Worm (Caenorhabditis elegans) whole organism, L1 larva: ENCODE results near the gene ZC178.2.
A peak's percentile ranks its signal among the peaks of the same experiment; 100 is the strongest.

Source experiments
- C16A3.4 ChIP-seq: fragments of 150-350 bp; optimal IDR thresholded peaks from 2 replicates; lab custom pipeline; 2014; ENCODE audit warnings: missing biosample characterization, missing genetic modification characterization
- F16B12.6 ChIP-seq: fragments of 150-350 bp; optimal IDR thresholded peaks from 2 replicates; lab custom pipeline; 2014; ENCODE audit warnings: missing biosample characterization, missing genetic modification characterization
- aha-1 ChIP-seq: fragments of 150-350 bp; optimal IDR thresholded peaks from 2 replicates; lab custom pipeline; 2014; ENCODE audit warnings: missing biosample characterization, missing genetic modification characterization
- alr-1 ChIP-seq: fragments of 200-800 bp; sonication (Bioruptor generic); optimal IDR thresholded peaks from 2 replicates; lab custom pipeline; 2018; ENCODE audit warnings: borderline replicate concordance, mild to moderate bottlenecking, missing genetic modification characterization, missing compliant biosample characterization
- aly-2 ChIP-seq: fragments of 150-350 bp; optimal IDR thresholded peaks from 2 replicates; lab custom pipeline; 2014; ENCODE audit warnings: missing biosample characterization, missing genetic modification characterization
- ceh-90 ChIP-seq: sonication (generic microtip); optimal IDR thresholded peaks from 2 replicates; lab custom pipeline; 2016; ENCODE audit warnings: missing genetic modification characterization, missing compliant biosample characterization
- efl-1 ChIP-seq, 4 experiments: fragments of 150-350 bp; optimal IDR thresholded peaks in 3 of 4; peaks in 1 of 4; 1 replicate in 1 of 4; 2 replicates in 3 of 4; lab custom pipeline; 2014; ENCODE audit warnings: missing biosample characterization in 2 of 4, missing genetic modification characterization in 2 of 4, missing genetic modification reagents in 2 of 4
- egl-13 ChIP-seq: sonication (generic microtip); optimal IDR thresholded peaks from 2 replicates; lab custom pipeline; 2016; ENCODE audit warnings: missing genotype, missing genetic modification reagents, missing genetic modification characterization, missing compliant biosample characterization
- elt-2 ChIP-seq: sonication (generic microtip); optimal IDR thresholded peaks from 2 replicates; lab custom pipeline; 2016; ENCODE audit warnings: missing genetic modification characterization, mild to moderate bottlenecking, inconsistent platforms, missing compliant biosample characterization, missing genetic modification reagents
- elt-3 ChIP-seq, 6 experiments: fragments of 150-350 bp in 1 of 6; sonication (generic microtip); optimal IDR thresholded peaks; 2 replicates each; lab custom pipeline; 2017 to 2018; ENCODE audit warnings: missing biosample characterization in 6 of 6, missing genetic modification characterization in 6 of 6, inconsistent platforms in 1 of 6
- fkh-4 ChIP-seq: sonication (generic microtip); optimal IDR thresholded peaks from 2 replicates; lab custom pipeline; 2016; ENCODE audit warnings: missing compliant biosample characterization, missing genetic modification characterization, borderline replicate concordance
- fkh-8 ChIP-seq: sonication (generic microtip); optimal IDR thresholded peaks from 2 replicates; lab custom pipeline; 2016; ENCODE audit warnings: mild to moderate bottlenecking, missing genetic modification characterization, missing compliant biosample characterization
- fos-1 ChIP-seq: fragments of 150-350 bp; optimal IDR thresholded peaks from 2 replicates; lab custom pipeline; 2014; ENCODE audit warnings: missing biosample characterization, missing genetic modification characterization
- hlh-4 ChIP-seq: sonication (generic microtip); optimal IDR thresholded peaks from 2 replicates; lab custom pipeline; 2016; ENCODE audit warnings: mild to moderate bottlenecking, missing genetic modification characterization, missing compliant biosample characterization
- isw-1 ChIP-seq: fragments of 200-800 bp; sonication (Bioruptor generic); IDR thresholded peaks from 2 replicates; pipeline ENCODE4 v1.3.6; 2022; ENCODE audit warnings: missing genetic modification characterization, missing compliant biosample characterization
- lin-35 ChIP-seq, 2 experiments: fragments of 150-350 bp; optimal IDR thresholded peaks; 2 replicates each; lab custom pipeline; 2014; ENCODE audit warnings: missing biosample characterization in 2 of 2, missing genetic modification characterization in 2 of 2, missing genetic modification reagents in 2 of 2
- lir-3 ChIP-seq: sonication (generic microtip); optimal IDR thresholded peaks from 2 replicates; lab custom pipeline; 2016; ENCODE audit warnings: mild to moderate bottlenecking, missing genetic modification characterization, moderate library complexity, missing compliant biosample characterization; ENCODE audit not compliant: poor library complexity
- lsy-2 ChIP-seq, 2 experiments: fragments of 150-350 bp; optimal IDR thresholded peaks; 2 replicates each; lab custom pipeline; 2014; ENCODE audit warnings: missing biosample characterization in 2 of 2, missing genetic modification characterization in 2 of 2
- nhr-11 ChIP-seq: fragments of 150-350 bp; optimal IDR thresholded peaks from 2 replicates; lab custom pipeline; 2014; ENCODE audit warnings: missing biosample characterization, missing genetic modification characterization
- nhr-12 ChIP-seq: sonication (generic microtip); optimal IDR thresholded peaks from 2 replicates; lab custom pipeline; 2017; ENCODE audit warnings: missing biosample characterization, missing genetic modification characterization
- nhr-19 ChIP-seq: fragments of 200-800 bp; sonication (Bioruptor generic); conservative IDR thresholded peaks from 2 replicates; pipeline ENCODE4 v1.3.6; 2022; ENCODE audit warnings: missing genetic modification characterization, missing compliant biosample characterization
- nhr-20 ChIP-seq: sonication (generic microtip); optimal IDR thresholded peaks from 2 replicates; lab custom pipeline; 2016; ENCODE audit warnings: mild to moderate bottlenecking, missing genetic modification characterization, missing compliant biosample characterization
- nhr-28 ChIP-seq: fragments of 150-350 bp; optimal IDR thresholded peaks from 2 replicates; lab custom pipeline; 2014; ENCODE audit warnings: missing biosample characterization, missing genetic modification characterization
- nhr-77 ChIP-seq: fragments of 150-350 bp; optimal IDR thresholded peaks from 2 replicates; lab custom pipeline; 2014; ENCODE audit warnings: missing biosample characterization, missing genetic modification characterization
- nhr-84 ChIP-seq: sonication (generic microtip); optimal IDR thresholded peaks from 2 replicates; lab custom pipeline; 2017; ENCODE audit warnings: missing biosample characterization, missing genetic modification characterization
- pqm-1 ChIP-seq: sonication (generic microtip); optimal IDR thresholded peaks from 3 replicates; lab custom pipeline; 2017; ENCODE audit warnings: missing biosample characterization, missing genetic modification characterization
- rnt-1 ChIP-seq: sonication (generic microtip); optimal IDR thresholded peaks from 2 replicates; lab custom pipeline; 2016; ENCODE audit warnings: mild to moderate bottlenecking, missing genetic modification characterization, moderate library complexity, missing compliant biosample characterization
- snpc-4 ChIP-seq: fragments of 150-350 bp; optimal IDR thresholded peaks from 2 replicates; lab custom pipeline; 2014; ENCODE audit warnings: missing biosample characterization, missing genetic modification characterization
- snu-23 ChIP-seq: sonication (generic microtip); optimal IDR thresholded peaks from 2 replicates; lab custom pipeline; 2016; ENCODE audit warnings: missing genetic modification characterization, missing compliant biosample characterization
- swsn-7 ChIP-seq: sonication (generic microtip); optimal IDR thresholded peaks from 2 replicates; lab custom pipeline; 2016; ENCODE audit warnings: missing genetic modification characterization, missing compliant biosample characterization
- tbx-2 ChIP-seq: sonication (generic microtip); optimal IDR thresholded peaks from 2 replicates; lab custom pipeline; 2016; ENCODE audit warnings: missing genetic modification characterization, missing compliant biosample characterization
- tlp-1 ChIP-seq: fragments of 150-350 bp; optimal IDR thresholded peaks from 2 replicates; lab custom pipeline; 2014; ENCODE audit warnings: missing biosample characterization, missing genetic modification characterization
- unc-30 ChIP-seq: sonication (generic microtip); optimal IDR thresholded peaks from 2 replicates; lab custom pipeline; 2017; ENCODE audit warnings: missing biosample characterization, missing genetic modification characterization
- unc-62 ChIP-seq: fragments of 150-350 bp; optimal IDR thresholded peaks from 2 replicates; lab custom pipeline; 2014; ENCODE audit warnings: missing biosample characterization, missing genetic modification reagents, missing genetic modification characterization
- xbp-1 ChIP-seq: sonication (generic microtip); optimal IDR thresholded peaks from 2 replicates; lab custom pipeline; 2016; ENCODE audit warnings: missing genetic modification characterization, missing compliant biosample characterization
- zip-4 ChIP-seq: fragments of 200-800 bp; sonication (Bioruptor generic); optimal IDR thresholded peaks from 2 replicates; lab custom pipeline; 2018; ENCODE audit warnings: mild to moderate bottlenecking, missing genetic modification characterization, moderate library complexity, missing compliant biosample characterization
- ztf-4 ChIP-seq: fragments of 150-350 bp; optimal IDR thresholded peaks from 2 replicates; lab custom pipeline; 2014; ENCODE audit warnings: missing biosample characterization, missing genetic modification characterization

ZC178.2 gene

DNA sequence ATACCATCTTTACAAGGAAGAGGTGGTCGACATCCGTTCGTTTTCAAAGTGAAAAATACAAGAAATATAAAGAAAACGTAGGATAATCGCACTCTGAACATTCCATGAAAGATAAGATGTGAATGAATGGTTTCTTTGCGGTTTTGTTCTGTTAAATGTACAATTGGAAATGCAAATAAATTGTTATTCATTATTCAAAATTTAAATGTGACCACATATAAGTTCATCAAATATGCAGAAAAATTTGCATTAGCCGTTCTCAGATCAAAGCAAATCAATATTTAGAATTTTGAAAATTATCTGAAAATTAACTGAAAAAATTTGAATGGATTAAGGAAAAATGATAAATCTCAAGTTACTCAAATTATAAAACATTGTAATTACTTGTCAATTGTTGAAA lies at the start of gene ZC178.2:
Gene ZC178.2 (minus strand): TSS at position 101 of the 400 bp plus-strand sequence.
- TF ChIP-seq fkh-8 (tag; lab: Kevin White, UChicago) (no peak), rnt-1 (tag; lab: Kevin White, UChicago) (no peak), fkh-4 (tag; lab: Kevin White, UChicago) (no peak), snu-23 (GFP tag; lab: Kevin White, UChicago) (no peak), hlh-4 (no peak), isw-1 (no peak), aha-1 (tag; lab: Kevin White, UChicago) (no peak), egl-13 (tag; lab: Kevin White, UChicago) (no peak), nhr-84 (tag; lab: Kevin White, UChicago) (no peak), lsy-2 (tag; optimal IDR thresholded peaks at IDR 0.05; lab: Kevin White, UChicago) (no peak), pqm-1 (tag; lab: Kevin White, UChicago) (no peak), lir-3 (tag; lab: Kevin White, UChicago) (no peak), nhr-77 (tag; lab: Kevin White, UChicago) (no peak), nhr-20 (tag; lab: Kevin White, UChicago) (no peak), nhr-19 (GFP tag; lab: Robert Waterston, UW) (no peak), tbx-2 (tag; lab: Kevin White, UChicago) (no peak)

DNA sequence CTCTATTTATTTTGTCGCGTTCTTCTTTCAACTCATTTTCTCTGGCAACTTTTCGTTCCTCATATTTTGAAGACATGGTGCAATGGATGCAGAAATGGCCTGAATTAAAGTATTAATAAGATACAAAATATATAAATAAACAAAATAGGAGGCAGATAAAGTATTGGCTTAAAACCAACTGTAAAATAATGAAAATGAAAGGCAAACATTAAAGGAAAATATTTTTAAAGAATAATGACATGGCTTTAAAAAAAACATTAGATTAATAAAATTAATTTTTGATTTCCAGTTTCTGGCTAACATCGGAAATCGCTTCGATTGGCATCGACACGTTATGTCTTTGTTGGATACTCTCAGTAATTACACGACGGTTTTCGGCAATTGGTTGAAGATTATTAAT lies 48.6 kb upstream of the ZC178.2 start, which contains the start of gene ddn-1:
Gene ddn-1 (minus strand): TSS at position 101 of the 400 bp plus-strand sequence.
- TF ChIP-seq nhr-84 (tag; lab: Kevin White, UChicago) (no peak), swsn-7 (no peak), ztf-4 (tag; lab: Kevin White, UChicago) (no peak), nhr-12 (tag; lab: Kevin White, UChicago) (no peak), ceh-90 (tag; lab: Kevin White, UChicago) (no peak), elt-2 (no peak), snpc-4 (no peak), nhr-19 (GFP tag; lab: Robert Waterston, UW) (no peak), xbp-1 (tag; lab: Kevin White, UChicago) (no peak), alr-1 (tag; lab: Kevin White, UChicago) (no peak), elt-3 (tag; optimal IDR thresholded peaks at IDR 0.05; lab: Kevin White, UChicago) (no peak), unc-30 (tag; lab: Kevin White, UChicago) (no peak), F16B12.6 (tag; lab: Kevin White, UChicago) (no peak)

DNA sequence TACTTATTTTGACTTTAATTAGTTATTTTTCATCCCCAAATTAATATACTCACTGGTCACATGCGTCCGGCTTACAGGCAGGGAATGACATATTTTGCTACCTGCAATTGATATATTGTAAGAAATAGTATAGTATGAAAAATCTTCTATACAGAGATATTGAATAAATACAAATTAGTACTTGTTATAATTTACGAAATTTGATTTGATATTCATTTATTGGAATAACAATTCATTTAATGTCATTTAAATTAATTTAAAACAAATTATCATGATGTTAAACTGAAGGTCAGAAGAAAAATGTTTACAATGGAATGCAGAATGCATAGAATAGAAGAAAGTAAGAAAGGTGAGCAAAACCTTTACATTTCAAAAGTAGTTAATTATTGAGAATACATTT lies 46.8 kb upstream of the ZC178.2 start, which contains the start of gene B0507.7:
Gene B0507.7 (minus strand): TSS at position 101 of the 400 bp plus-strand sequence.
- TF ChIP-seq efl-1 (optimal IDR thresholded peaks at IDR 0.05; lab: Kevin White, UChicago) (peak in 1 of 2 experiments; percentile 39), efl-1 (GFP tag; optimal IDR thresholded peaks at IDR 0.05 in 1 of 2; lab: Kevin White, UChicago) (no peak), nhr-28 (tag; lab: Kevin White, UChicago) (no peak)

DNA sequence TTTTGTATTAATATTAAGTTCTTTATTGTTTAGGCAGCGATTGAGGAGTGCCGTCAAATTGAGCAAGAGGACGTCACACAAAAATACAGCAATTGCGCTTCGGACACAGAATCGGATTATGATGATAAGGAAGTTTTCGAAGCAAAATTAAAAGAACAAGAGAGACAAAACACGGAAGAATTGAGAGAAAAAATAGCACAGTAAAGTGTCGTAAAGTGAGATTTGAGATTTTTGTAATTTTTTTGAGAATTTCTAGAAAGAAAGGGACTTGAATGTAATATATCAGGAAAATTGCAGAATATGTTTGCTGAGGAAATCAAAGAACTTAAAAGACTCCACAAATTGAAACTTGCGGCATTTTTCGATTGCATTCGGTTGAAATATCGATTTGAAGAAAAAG lies 42.9 kb upstream of the ZC178.2 start, which contains the start of gene B0507.4:
Gene B0507.4 (plus strand): TSS at position 301 of the 400 bp plus-strand sequence.
- TF ChIP-seq rnt-1 (tag; lab: Kevin White, UChicago) (no peak), ztf-4 (tag; lab: Kevin White, UChicago) (no peak), elt-2 (no peak), unc-62 (GFP tag; lab: Kevin White, UChicago) (no peak), tlp-1 (no peak), lin-35 (GFP tag; optimal IDR thresholded peaks at IDR 0.05; lab: Kevin White, UChicago) (no peak), aly-2 (no peak), isw-1 (no peak), fos-1 (tag; lab: Kevin White, UChicago) (no peak), C16A3.4 (tag; lab: Kevin White, UChicago) (no peak), ceh-90 (tag; lab: Kevin White, UChicago) (no peak), F16B12.6 (tag; lab: Kevin White, UChicago) (no peak), fkh-8 (tag; lab: Kevin White, UChicago) (no peak), aha-1 (tag; lab: Kevin White, UChicago) (no peak), zip-4 (GFP tag; lab: Kevin White, UChicago) (no peak), nhr-11 (tag; lab: Kevin White, UChicago) (no peak)
